Worm (Caenorhabditis elegans) whole organism, young adult: ENCODE measurements around the gene Y26G10.5.

Experiments
- D2030.7 ChIP-seq: fragments of 200-800 bp; sonication (Bioruptor generic); IDR thresholded peaks from 2 replicates; pipeline ENCODE4 v1.3.6; 2022; ENCODE audit warnings: missing genetic modification reagents, missing genetic modification characterization, missing compliant biosample characterization
- F23B12.7 ChIP-seq: sonication (generic microtip); optimal IDR thresholded peaks from 2 replicates; lab custom pipeline; 2017; ENCODE audit warnings: missing genetic modification characterization, mild to moderate bottlenecking, missing compliant biosample characterization, antibody characterized with exemption, moderate library complexity; ENCODE audit not compliant: insufficient read depth
- ama-1 ChIP-seq, 3 experiments: fragments of 150-350 bp in 1 of 3; sonication (generic microtip) in 2 of 3; optimal IDR thresholded peaks; 2 replicates each; lab custom pipeline; 2014 to 2018; ENCODE audit warnings: missing biosample characterization in 2 of 3, missing genetic modification characterization in 2 of 3, missing genetic modification reagents in 2 of 3
- let-526 ChIP-seq: fragments of 200-800 bp; sonication (Bioruptor generic); IDR thresholded peaks from 2 replicates; pipeline ENCODE4 v1.3.6; 2022; ENCODE audit warnings: missing genetic modification reagents, missing genetic modification characterization, missing compliant biosample characterization
- madf-8 ChIP-seq: fragments of 200-800 bp; sonication (Bioruptor generic); conservative IDR thresholded peaks from 2 replicates; pipeline ENCODE4 v1.3.6; 2022; ENCODE audit warnings: missing genetic modification reagents, missing genetic modification characterization, missing compliant biosample characterization
- rpc-1 ChIP-seq, 2 experiments: fragments of 150-350 bp in 1 of 2; sonication (generic microtip) in 1 of 2; optimal IDR thresholded peaks; 2 replicates each; lab custom pipeline; 2014 to 2018; ENCODE audit warnings: missing biosample characterization in 1 of 2, missing genetic modification characterization in 1 of 2, missing genetic modification reagents in 1 of 2, missing genotype in 1 of 2
- snpc-1.3 ChIP-seq: sonication (generic microtip); optimal IDR thresholded peaks from 2 replicates; lab custom pipeline; 2017; ENCODE audit warnings: missing genetic modification characterization, mild to moderate bottlenecking, missing compliant biosample characterization, antibody characterized with exemption, moderate library complexity, missing genotype, missing genetic modification reagents; ENCODE audit not compliant: insufficient read depth

DNA sequence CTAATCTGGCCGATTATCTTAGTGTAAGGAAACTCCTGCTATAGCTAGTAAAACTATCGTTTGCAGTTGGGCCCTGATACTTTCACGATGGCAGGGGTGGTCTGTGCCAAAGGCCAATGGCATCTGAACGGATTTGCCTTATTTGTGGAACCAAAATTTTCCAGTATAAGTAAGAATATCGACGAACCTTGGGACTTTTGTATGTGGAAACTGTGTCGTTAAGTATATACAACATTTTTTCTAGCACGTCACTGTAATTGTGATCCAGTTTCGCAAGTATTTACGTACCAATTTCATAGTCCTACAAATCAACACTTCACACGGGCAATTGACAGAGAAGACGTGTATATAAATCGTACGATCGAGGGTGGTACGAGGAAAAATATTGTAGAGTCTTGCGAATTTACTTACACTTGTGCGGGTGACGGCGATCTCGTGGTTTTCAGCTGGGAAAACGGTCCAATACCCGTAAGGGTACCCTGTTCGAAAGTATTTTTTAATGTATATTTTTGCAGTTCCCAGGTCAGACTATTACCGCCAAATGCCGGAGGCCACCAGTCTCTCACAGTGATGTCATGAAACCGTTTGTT, 5.7 kb upstream of the Y26G10.5 start:
- no peak for TF ChIP-seq rpc-1 (optimal IDR thresholded peaks at IDR 0.05; lab: Kevin White, UChicago)
- TF ChIP-seq rpc-1 (tag; optimal IDR thresholded peaks at IDR 0.05; lab: Kevin White, UChicago): no peak
- TF ChIP-seq ama-1 (optimal IDR thresholded peaks at IDR 0.05; lab: Kevin White, UChicago): no peak
- TF ChIP-seq ama-1 (GFP tag; optimal IDR thresholded peaks at IDR 0.05; lab: Kevin White, UChicago): no peak
- TF ChIP-seq D2030.7 (GFP tag; lab: Robert Waterston, UW): no peak
- no peak for TF ChIP-seq let-526 (GFP tag; lab: Robert Waterston, UW)
- no peak for TF ChIP-seq snpc-1.3
- TF ChIP-seq madf-8 (GFP tag; lab: Robert Waterston, UW): no peak
- no peak for TF ChIP-seq F23B12.7 (tag; lab: Kevin White, UChicago)
